Worm (Caenorhabditis elegans) whole organism, young adult: Measurements from ENCODE around the gene cnt-2.

ENCODE experiments used
- B0019.2 ChIP-seq: fragments of 200-800 bp; sonication (Bioruptor generic); conservative IDR thresholded peaks from 2 replicates; pipeline ENCODE4 v1.3.6; 2022; ENCODE audit warnings: missing genetic modification reagents, missing genetic modification characterization, missing compliant biosample characterization
- B0336.3 ChIP-seq: fragments of 200-800 bp; sonication (Bioruptor generic); IDR thresholded peaks from 2 replicates; pipeline ENCODE4 v1.3.6; 2022; ENCODE audit warnings: missing genetic modification characterization, missing compliant biosample characterization
- C06A6.2 ChIP-seq: fragments of 200-800 bp; sonication (Bioruptor generic); conservative IDR thresholded peaks from 2 replicates; pipeline ENCODE4 v1.3.6; 2022; ENCODE audit warnings: missing genetic modification characterization, missing compliant biosample characterization
- C17E4.6 ChIP-seq: fragments of 200-800 bp; sonication (Bioruptor generic); IDR thresholded peaks from 2 replicates; pipeline ENCODE4 v1.3.6; 2022; ENCODE audit warnings: missing genetic modification reagents, missing genetic modification characterization, missing compliant biosample characterization
- D2030.7 ChIP-seq: fragments of 200-800 bp; sonication (Bioruptor generic); IDR thresholded peaks from 2 replicates; pipeline ENCODE4 v1.3.6; 2022; ENCODE audit warnings: missing genetic modification reagents, missing genetic modification characterization, missing compliant biosample characterization
- F10E7.11 ChIP-seq: sonication (generic microtip); optimal IDR thresholded peaks from 2 replicates; lab custom pipeline; 2017; ENCODE audit warnings: mild to moderate bottlenecking, missing genetic modification characterization, moderate library complexity, missing compliant biosample characterization
- F22D6.2 ChIP-seq: sonication (generic microtip); optimal IDR thresholded peaks from 2 replicates; lab custom pipeline; 2016; ENCODE audit warnings: mild to moderate bottlenecking, missing genetic modification characterization, missing compliant biosample characterization
- F23B12.7 ChIP-seq: sonication (generic microtip); optimal IDR thresholded peaks from 2 replicates; lab custom pipeline; 2017; ENCODE audit warnings: missing genetic modification characterization, mild to moderate bottlenecking, missing compliant biosample characterization, antibody characterized with exemption, moderate library complexity; ENCODE audit not compliant: insufficient read depth
- F52B5.7 ChIP-seq: sonication (generic microtip); optimal IDR thresholded peaks from 2 replicates; lab custom pipeline; 2016; ENCODE audit warnings: mild to moderate bottlenecking, missing genetic modification characterization, missing compliant biosample characterization
- F57A8.1 ChIP-seq: fragments of 200-800 bp; sonication (Bioruptor generic); optimal IDR thresholded peaks from 2 replicates; lab custom pipeline; 2018; ENCODE audit warnings: mild to moderate bottlenecking, missing genetic modification characterization, moderate library complexity, missing compliant biosample characterization
- F57C9.4 ChIP-seq: sonication (generic microtip); optimal IDR thresholded peaks from 2 replicates; lab custom pipeline; 2017; ENCODE audit warnings: mild to moderate bottlenecking, missing genetic modification characterization, missing compliant biosample characterization
- T07F8.4 ChIP-seq: sonication (generic microtip); optimal IDR thresholded peaks from 2 replicates; lab custom pipeline; 2016; ENCODE audit warnings: mild to moderate bottlenecking, missing genetic modification characterization, moderate library complexity, missing compliant biosample characterization
- T26A5.8 ChIP-seq: sonication (generic microtip); optimal IDR thresholded peaks from 2 replicates; lab custom pipeline; 2016; ENCODE audit warnings: missing genetic modification characterization, missing compliant biosample characterization
- Y56A3A.18 ChIP-seq: fragments of 200-800 bp; sonication (Bioruptor generic); IDR thresholded peaks from 2 replicates; pipeline ENCODE4 v1.3.6; 2022; ENCODE audit warnings: missing genetic modification reagents, missing genetic modification characterization, missing compliant biosample characterization
- akir-1 ChIP-seq: fragments of 200-800 bp; sonication (Bioruptor generic); optimal IDR thresholded peaks from 2 replicates; lab custom pipeline; 2018; ENCODE audit warnings: mild to moderate bottlenecking, missing genetic modification characterization, moderate library complexity, missing compliant biosample characterization
- ama-1 ChIP-seq, 3 experiments: fragments of 150-350 bp in 1 of 3; sonication (generic microtip) in 2 of 3; optimal IDR thresholded peaks; 2 replicates each; lab custom pipeline; 2014 to 2018; ENCODE audit warnings: missing biosample characterization in 2 of 3, missing genetic modification characterization in 2 of 3, missing genetic modification reagents in 2 of 3
- aptf-2 ChIP-seq: fragments of 200-800 bp; sonication (Bioruptor generic); conservative IDR thresholded peaks from 2 replicates; pipeline ENCODE4 v1.3.6; 2022; ENCODE audit warnings: missing genetic modification reagents, missing genetic modification characterization, missing compliant biosample characterization
- aptf-3 ChIP-seq: fragments of 200-800 bp; sonication (Bioruptor generic); IDR thresholded peaks from 2 replicates; pipeline ENCODE4 v1.3.6; 2022; ENCODE audit warnings: missing genetic modification characterization, missing compliant biosample characterization
- bed-2 ChIP-seq: fragments of 200-800 bp; sonication (Bioruptor generic); IDR thresholded peaks from 2 replicates; pipeline ENCODE4 v1.3.6; 2022; ENCODE audit warnings: missing genetic modification reagents, missing genetic modification characterization, missing compliant biosample characterization
- cebp-2 ChIP-seq: fragments of 200-800 bp; sonication (Bioruptor generic); IDR thresholded peaks from 2 replicates; pipeline ENCODE4 v1.3.6; 2022; ENCODE audit warnings: missing genetic modification characterization, missing compliant biosample characterization
- ceh-40 ChIP-seq: fragments of 200-800 bp; sonication (Bioruptor generic); IDR thresholded peaks from 2 replicates; pipeline ENCODE4 v1.3.6; 2022; ENCODE audit warnings: missing genetic modification characterization, missing compliant biosample characterization
- ceh-79 ChIP-seq: sonication (generic microtip); optimal IDR thresholded peaks from 2 replicates; lab custom pipeline; 2017; ENCODE audit warnings: mild to moderate bottlenecking, missing genetic modification characterization, missing compliant biosample characterization
- ceh-91 ChIP-seq: fragments of 200-800 bp; sonication (Bioruptor generic); IDR thresholded peaks from 2 replicates; pipeline ENCODE4 v1.3.6; 2022; ENCODE audit warnings: missing genetic modification reagents, missing genetic modification characterization, missing compliant biosample characterization
- chd-7 ChIP-seq: sonication (generic microtip); optimal IDR thresholded peaks from 2 replicates; lab custom pipeline; 2016; ENCODE audit warnings: mild to moderate bottlenecking, missing genetic modification characterization, moderate library complexity, missing compliant biosample characterization
- egl-18 ChIP-seq: fragments of 200-800 bp; sonication (Bioruptor generic); IDR thresholded peaks from 2 replicates; pipeline ENCODE4 v1.3.6; 2022; ENCODE audit warnings: missing genetic modification reagents, missing genetic modification characterization, missing compliant biosample characterization
- egrh-3 ChIP-seq: fragments of 200-800 bp; sonication (Bioruptor generic); IDR thresholded peaks from 2 replicates; pipeline ENCODE4 v1.3.6; 2022; ENCODE audit warnings: missing genetic modification reagents, missing genetic modification characterization, missing compliant biosample characterization
- ekl-4 ChIP-seq: fragments of 200-800 bp; sonication (Bioruptor generic); IDR thresholded peaks from 2 replicates; pipeline ENCODE4 v1.3.6; 2022; ENCODE audit warnings: missing genetic modification reagents, missing genetic modification characterization, missing compliant biosample characterization
- him-1 ChIP-seq: sonication (generic microtip); optimal IDR thresholded peaks from 2 replicates; lab custom pipeline; 2016; ENCODE audit warnings: missing genotype, missing genetic modification reagents, missing genetic modification characterization, missing compliant biosample characterization
- hmg-20 ChIP-seq: fragments of 200-800 bp; sonication (Bioruptor generic); IDR thresholded peaks from 2 replicates; pipeline ENCODE4 v1.3.6; 2022; ENCODE audit warnings: missing genetic modification reagents, missing genetic modification characterization, missing compliant biosample characterization
- hrde-1 ChIP-seq: sonication (generic microtip); optimal IDR thresholded peaks from 2 replicates; lab custom pipeline; 2016; ENCODE audit warnings: missing genetic modification characterization, mild to moderate bottlenecking, missing compliant biosample characterization, moderate library complexity, missing genotype, missing genetic modification reagents, borderline replicate concordance
- lag-1 ChIP-seq: fragments of 200-800 bp; sonication (Bioruptor generic); IDR thresholded peaks from 2 replicates; pipeline ENCODE4 v1.3.6; 2022; ENCODE audit warnings: missing genetic modification reagents, missing genetic modification characterization, missing compliant biosample characterization
- lin-35 ChIP-seq, 3 experiments: fragments of 150-350 bp in 2 of 3; sonication (generic microtip) in 1 of 3; optimal IDR thresholded peaks; 2 replicates each; lab custom pipeline; 2014 to 2018; ENCODE audit warnings: missing biosample characterization in 3 of 3, missing genetic modification characterization in 3 of 3, missing genetic modification reagents in 3 of 3
- lsl-1 ChIP-seq: fragments of 200-800 bp; sonication (Bioruptor generic); optimal IDR thresholded peaks from 2 replicates; lab custom pipeline; 2018; ENCODE audit warnings: mild to moderate bottlenecking, missing genetic modification characterization, moderate library complexity, missing compliant biosample characterization
- madf-8 ChIP-seq: fragments of 200-800 bp; sonication (Bioruptor generic); conservative IDR thresholded peaks from 2 replicates; pipeline ENCODE4 v1.3.6; 2022; ENCODE audit warnings: missing genetic modification reagents, missing genetic modification characterization, missing compliant biosample characterization
- mel-28 ChIP-seq: sonication (generic microtip); optimal IDR thresholded peaks from 2 replicates; lab custom pipeline; 2016; ENCODE audit warnings: borderline replicate concordance, mild to moderate bottlenecking, missing genetic modification characterization, missing compliant biosample characterization
- nhr-120 ChIP-seq: fragments of 200-800 bp; sonication (Bioruptor generic); IDR thresholded peaks from 2 replicates; pipeline ENCODE4 v1.3.6; 2022; ENCODE audit warnings: missing genetic modification characterization, missing compliant biosample characterization
- nhr-179 ChIP-seq: sonication (generic microtip); optimal IDR thresholded peaks from 2 replicates; lab custom pipeline; 2016; ENCODE audit warnings: mild to moderate bottlenecking, missing genetic modification characterization, missing compliant biosample characterization
- nhr-27 ChIP-seq: fragments of 200-800 bp; sonication (Bioruptor generic); optimal IDR thresholded peaks from 2 replicates; lab custom pipeline; 2018; ENCODE audit warnings: mild to moderate bottlenecking, missing genetic modification characterization, moderate library complexity, missing compliant biosample characterization
- nhr-90 ChIP-seq: sonication (generic microtip); optimal IDR thresholded peaks from 2 replicates; lab custom pipeline; 2016; ENCODE audit warnings: missing genotype, mild to moderate bottlenecking, missing genetic modification characterization, missing compliant biosample characterization
- rpc-1 ChIP-seq, 2 experiments: fragments of 150-350 bp in 1 of 2; sonication (generic microtip) in 1 of 2; optimal IDR thresholded peaks; 2 replicates each; lab custom pipeline; 2014 to 2018; ENCODE audit warnings: missing biosample characterization in 1 of 2, missing genetic modification characterization in 1 of 2, missing genetic modification reagents in 1 of 2, missing genotype in 1 of 2
- snpc-4 ChIP-seq, 5 experiments: fragments of 150-350 bp in 1 of 5; sonication (generic microtip) in 4 of 5; optimal IDR thresholded peaks; 2 replicates each; lab custom pipeline; 2014 to 2018; ENCODE audit warnings: missing genetic modification characterization in 5 of 5, missing biosample characterization in 3 of 5, antibody characterized with exemption in 2 of 5, mild to moderate bottlenecking in 2 of 5, missing compliant biosample characterization in 2 of 5, missing genotype in 2 of 5, moderate library complexity in 2 of 5, missing genetic modification reagents in 1 of 5
- sptf-2 ChIP-seq: fragments of 200-800 bp; sonication (Bioruptor generic); optimal IDR thresholded peaks from 2 replicates; lab custom pipeline; 2018; ENCODE audit warnings: mild to moderate bottlenecking, missing genetic modification characterization, missing compliant biosample characterization
- tbx-9 ChIP-seq: sonication (generic microtip); optimal IDR thresholded peaks from 2 replicates; lab custom pipeline; 2016; ENCODE audit warnings: borderline replicate concordance, missing genetic modification characterization, inconsistent platforms, missing compliant biosample characterization
- tlf-1 ChIP-seq: fragments of 200-800 bp; sonication (Bioruptor generic); optimal IDR thresholded peaks from 2 replicates; lab custom pipeline; 2018; ENCODE audit warnings: mild to moderate bottlenecking, missing genetic modification characterization, missing compliant biosample characterization
- unc-130 ChIP-seq: sonication (generic microtip); optimal IDR thresholded peaks from 2 replicates; lab custom pipeline; 2016; ENCODE audit warnings: missing genetic modification reagents, missing genetic modification characterization, missing compliant biosample characterization
- zfh-2 ChIP-seq: fragments of 200-800 bp; sonication (Bioruptor generic); conservative IDR thresholded peaks from 2 replicates; pipeline ENCODE4 v1.3.6; 2022; ENCODE audit warnings: missing genetic modification reagents, missing genetic modification characterization, missing compliant biosample characterization
- ztf-22 ChIP-seq: fragments of 200-800 bp; sonication (Bioruptor generic); optimal IDR thresholded peaks from 2 replicates; lab custom pipeline; 2018; ENCODE audit warnings: mild to moderate bottlenecking, missing genetic modification characterization, moderate library complexity, missing compliant biosample characterization
- ztf-26 ChIP-seq: sonication (generic microtip); optimal IDR thresholded peaks from 2 replicates; lab custom pipeline; 2017; ENCODE audit warnings: missing genetic modification characterization, missing compliant biosample characterization

Gene cnt-2

DNA sequence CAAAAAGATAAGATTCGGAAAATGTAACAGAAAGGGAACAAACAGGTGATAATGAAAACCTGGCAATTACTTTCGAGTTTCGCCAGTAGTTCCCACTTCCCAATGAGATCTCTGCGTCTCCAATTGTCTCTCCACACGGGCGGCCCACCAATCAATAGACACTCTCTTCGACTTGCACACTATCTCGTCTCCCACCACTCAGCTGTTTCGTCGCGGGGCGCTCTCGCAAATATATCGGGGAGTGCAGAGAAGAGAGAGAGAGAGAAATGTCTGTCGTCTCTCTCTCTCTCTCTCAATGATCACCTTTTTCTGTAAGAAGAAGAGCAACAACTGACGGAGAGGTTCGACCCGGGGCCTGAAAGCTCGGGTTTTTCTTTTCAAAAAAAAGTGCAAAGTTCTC is 65.4 kb downstream of the cnt-2 start (continued):
- TF ChIP-seq C17E4.6 (GFP tag; lab: Robert Waterston, UW), result no peak
- peak; percentile 36 for TF ChIP-seq lsl-1 (GFP tag; lab: Kevin White, UChicago)
- TF ChIP-seq F52B5.7 (tag; lab: Kevin White, UChicago), result peak; percentile 18
- TF ChIP-seq B0336.3 (GFP tag; lab: Robert Waterston, UW), result peak; percentile 81
- no peak for TF ChIP-seq egl-18 (GFP tag; lab: Robert Waterston, UW)
- peak; percentile 78 for TF ChIP-seq ekl-4
- TF ChIP-seq Y56A3A.18, result 0 out of 2 replicates have a peak, but pooled peaks have one; percentile 19
- no peak for TF ChIP-seq cebp-2 (GFP tag; lab: Robert Waterston, UW)
- TF ChIP-seq nhr-120 (GFP tag; lab: Robert Waterston, UW), result no peak
- no peak for TF ChIP-seq snpc-4 (GFP tag; optimal IDR thresholded peaks at IDR 0.05; lab: Kevin White, UChicago)
- peak in 2 of 4 experiments; percentile 26 to 30 for TF ChIP-seq snpc-4 (tag; optimal IDR thresholded peaks at IDR 0.05; lab: Kevin White, UChicago)
- no peak for TF ChIP-seq rpc-1 (optimal IDR thresholded peaks at IDR 0.05; lab: Kevin White, UChicago)
- TF ChIP-seq rpc-1 (tag; optimal IDR thresholded peaks at IDR 0.05; lab: Kevin White, UChicago), result no peak
- TF ChIP-seq hrde-1 (tag; lab: Kevin White, UChicago), result no peak
- TF ChIP-seq him-1 (tag; lab: Kevin White, UChicago), result no peak
- TF ChIP-seq chd-7 (tag; lab: Kevin White, UChicago), result peak; percentile 83
- no peak for TF ChIP-seq ceh-40 (GFP tag; lab: Robert Waterston, UW)
- TF ChIP-seq unc-130, result no peak
- TF ChIP-seq nhr-90, result no peak
- no peak for TF ChIP-seq mel-28 (tag; lab: Kevin White, UChicago)
- no peak for TF ChIP-seq F57A8.1 (GFP tag; lab: Kevin White, UChicago)
- no peak for TF ChIP-seq akir-1
- no peak for TF ChIP-seq aptf-3
- no peak for TF ChIP-seq ceh-79 (tag; lab: Kevin White, UChicago)
- no peak for TF ChIP-seq F22D6.2 (tag; lab: Kevin White, UChicago)
- TF ChIP-seq nhr-27 (tag; lab: Kevin White, UChicago), result no peak
- TF ChIP-seq ceh-91 (GFP tag; lab: Robert Waterston, UW), result no peak
- TF ChIP-seq tbx-9 (tag; lab: Kevin White, UChicago), result no peak
- no peak for TF ChIP-seq bed-2
- TF ChIP-seq ztf-22, result peak; percentile 54
- TF ChIP-seq lag-1, result no peak
- no peak for TF ChIP-seq D2030.7
- TF ChIP-seq T07F8.4 (tag; lab: Kevin White, UChicago), result no peak
- TF ChIP-seq madf-8 (GFP tag; lab: Robert Waterston, UW), result no peak
- TF ChIP-seq nhr-179, result no peak
- peak; percentile 59 for TF ChIP-seq ztf-26 (tag; lab: Kevin White, UChicago)
- no peak for TF ChIP-seq F57C9.4 (tag; lab: Kevin White, UChicago)
- TF ChIP-seq T26A5.8 (tag; lab: Kevin White, UChicago), result no peak
- TF ChIP-seq aptf-2 (GFP tag; lab: Robert Waterston, UW), result no peak
- TF ChIP-seq ama-1 (optimal IDR thresholded peaks at IDR 0.05; lab: Kevin White, UChicago), result no peak
- no peak for TF ChIP-seq ama-1 (GFP tag; optimal IDR thresholded peaks at IDR 0.05; lab: Kevin White, UChicago)
- TF ChIP-seq B0019.2 (GFP tag; lab: Robert Waterston, UW), result no peak
- TF ChIP-seq tlf-1 (GFP tag; lab: Kevin White, UChicago), result peak; percentile 57
- no peak for TF ChIP-seq sptf-2 (GFP tag; lab: Kevin White, UChicago)
- TF ChIP-seq F23B12.7 (tag; lab: Kevin White, UChicago), result no peak
- peak in 1 of 3 experiments; percentile 63 for TF ChIP-seq lin-35 (GFP tag; optimal IDR thresholded peaks at IDR 0.05; lab: Kevin White, UChicago)
- no peak for TF ChIP-seq hmg-20 (GFP tag; lab: Robert Waterston, UW)
- TF ChIP-seq egrh-3, result 0 out of 2 replicates have a peak, but pooled peaks have one; percentile 12
- peak; percentile 68; the same call in 1 of the 2 replicates for TF ChIP-seq C06A6.2 (GFP tag; lab: Robert Waterston, UW)
- TF ChIP-seq F10E7.11, result no peak
- peak; percentile 95 for TF ChIP-seq zfh-2 (GFP tag; lab: Robert Waterston, UW)
